Worm (Caenorhabditis elegans) whole organism, early embryonic: Measurements from ENCODE around the gene F13A7.11.

Experiments
- F13C5.2 ChIP-seq: sonication (generic microtip); optimal IDR thresholded peaks from 2 replicates; lab custom pipeline; 2017; ENCODE audit warnings: mild to moderate bottlenecking, missing genetic modification characterization, inconsistent platforms, missing compliant biosample characterization
- aly-1 ChIP-seq: sonication (generic microtip); optimal IDR thresholded peaks from 2 replicates; lab custom pipeline; 2016; ENCODE audit warnings: missing genetic modification characterization, missing compliant biosample characterization
- ama-1 ChIP-seq: fragments of 150-350 bp; optimal IDR thresholded peaks from 2 replicates; lab custom pipeline; 2014
- ceh-36 ChIP-seq: sonication (generic microtip); optimal IDR thresholded peaks from 2 replicates; lab custom pipeline; 2016; ENCODE audit warnings: missing genetic modification characterization, inconsistent platforms, missing compliant biosample characterization
- ets-7 ChIP-seq: sonication (generic microtip); optimal IDR thresholded peaks from 2 replicates; lab custom pipeline; 2016; ENCODE audit warnings: missing genotype, missing genetic modification characterization, missing compliant biosample characterization
- flt-1 ChIP-seq: fragments of 200-800 bp; sonication (Bioruptor generic); IDR thresholded peaks from 2 replicates; pipeline ENCODE4 v1.3.6; 2022; ENCODE audit warnings: missing genetic modification characterization, missing compliant biosample characterization
- hmbx-1 ChIP-seq: sonication (generic microtip); optimal IDR thresholded peaks from 2 replicates; lab custom pipeline; 2016; ENCODE audit warnings: mild to moderate bottlenecking, missing genetic modification characterization, missing compliant biosample characterization
- hnd-1 ChIP-seq: sonication (generic microtip); optimal IDR thresholded peaks from 2 replicates; lab custom pipeline; 2016; ENCODE audit warnings: missing genetic modification characterization, missing compliant biosample characterization
- pes-1 ChIP-seq: fragments of 200-800 bp; sonication (Bioruptor generic); IDR thresholded peaks from 2 replicates; pipeline ENCODE4 v1.3.6; 2022; ENCODE audit warnings: missing genetic modification reagents, missing genetic modification characterization, missing compliant biosample characterization
- scrt-1 ChIP-seq: fragments of 200-800 bp; sonication (Bioruptor generic); IDR thresholded peaks from 2 replicates; pipeline ENCODE4 v1.3.6; 2022; ENCODE audit warnings: missing genetic modification characterization, missing compliant biosample characterization
- sea-1 ChIP-seq: fragments of 200-800 bp; sonication (Bioruptor generic); conservative IDR thresholded peaks from 2 replicates; pipeline ENCODE4 v1.3.6; 2022; ENCODE audit warnings: missing genetic modification characterization, missing compliant biosample characterization
- tbx-11 ChIP-seq: fragments of 200-800 bp; sonication (Bioruptor generic); IDR thresholded peaks from 2 replicates; pipeline ENCODE4 v1.3.6; 2022; ENCODE audit warnings: missing genetic modification characterization, missing compliant biosample characterization
- tbx-37 ChIP-seq: fragments of 200-800 bp; sonication (Bioruptor generic); conservative IDR thresholded peaks from 2 replicates; pipeline ENCODE4 v1.3.6; 2022; ENCODE audit warnings: missing genetic modification reagents, missing genetic modification characterization, missing compliant biosample characterization
- tra-4 ChIP-seq: sonication (generic microtip); optimal IDR thresholded peaks from 2 replicates; lab custom pipeline; 2017; ENCODE audit warnings: missing genetic modification characterization, missing compliant biosample characterization

ce11 chrV:16352282-16352681 is 42.8 kb downstream of the F13A7.11 start:
- TF ChIP-seq tbx-37 (GFP tag; lab: Robert Waterston, UW) = no peak
- TF ChIP-seq hmbx-1 (tag; lab: Kevin White, UChicago) = no peak
- no peak for TF ChIP-seq ama-1
- TF ChIP-seq ets-7 = no peak
- no peak for TF ChIP-seq flt-1 (GFP tag; lab: Robert Waterston, UW)
- no peak for TF ChIP-seq pes-1 (GFP tag; lab: Robert Waterston, UW)
- TF ChIP-seq hnd-1 (tag; lab: Kevin White, UChicago) = no peak
- TF ChIP-seq F13C5.2 (tag; lab: Kevin White, UChicago) = no peak
- TF ChIP-seq aly-1 = no peak
- TF ChIP-seq sea-1 (GFP tag; lab: Robert Waterston, UW) = no peak
- TF ChIP-seq ceh-36 (tag; lab: Kevin White, UChicago) = no peak
- TF ChIP-seq tbx-11 = no peak
- TF ChIP-seq tra-4 (tag; lab: Kevin White, UChicago) = no peak
- TF ChIP-seq scrt-1 (GFP tag; lab: Robert Waterston, UW) = no peak
